Fruit fly (Drosophila melanogaster) whole organism, prepupa: ENCODE data around the gene CG17107.

Source experiments
- Blimp-1 ChIP-seq: fragments of 200-800 bp; sonication (Bioruptor generic); optimal IDR thresholded peaks from 3 replicates; lab custom pipeline; 2017; ENCODE audit warnings: missing biosample characterization, missing genetic modification characterization, mild to moderate bottlenecking, moderate library complexity, missing genetic modification reagents
- Eip78C ChIP-seq: fragments of 200-800 bp; sonication (Bioruptor generic); peaks from one replicate; lab custom pipeline; 2016; ENCODE audit warnings: missing biosample characterization, missing genetic modification characterization
- Met ChIP-seq: fragments of 200-800 bp; sonication (Bioruptor generic); optimal IDR thresholded peaks from 3 replicates; lab custom pipeline; 2016; ENCODE audit warnings: missing biosample characterization, missing genetic modification characterization
- salr ChIP-seq, 2 experiments: fragments of 200-800 bp; sonication (Bioruptor generic); optimal IDR thresholded peaks; 3 replicates each; lab custom pipeline; 2016 to 2018; ENCODE audit warnings: missing biosample characterization in 2 of 2, missing genetic modification characterization in 2 of 2, mild to moderate bottlenecking in 1 of 2
- svp ChIP-seq: fragments of 200-800 bp; sonication (Bioruptor generic); peaks from one replicate; lab custom pipeline; 2016; ENCODE audit warnings: missing biosample characterization, missing genetic modification characterization

DNA sequence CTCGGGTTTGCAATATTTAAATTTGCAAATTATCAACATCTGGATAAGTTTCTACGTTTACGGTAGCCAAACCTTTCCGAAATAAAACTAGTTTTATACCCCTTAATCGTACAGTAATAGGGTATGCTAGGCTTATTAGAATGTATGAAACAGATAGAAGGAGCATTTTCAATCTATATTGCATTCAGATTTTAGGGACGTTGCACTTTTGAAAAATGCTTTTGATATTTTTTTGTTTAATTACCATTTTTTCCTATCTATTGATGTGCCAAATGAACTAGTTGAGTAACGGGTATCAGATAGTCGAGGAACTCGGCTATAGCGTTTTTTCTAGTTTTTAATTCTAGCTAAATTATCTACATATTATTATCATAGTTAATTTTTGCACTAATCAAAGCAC lies 1.2 kb downstream of the CG17107 start:
- TF ChIP-seq Blimp-1 (no peak), svp (GFP tag; lab: Kevin White, UChicago) (no peak), Eip78C (GFP tag; lab: Kevin White, UChicago) (no peak), salr (GFP tag; optimal IDR thresholded peaks at IDR 0.05; lab: Kevin White, UChicago) (no peak), Met (GFP tag; lab: Kevin White, UChicago) (no peak)
